Fruit fly (Drosophila melanogaster) whole organism: ENCODE data around the gene CG13837.

Experiments
- CG8478 ChIP-seq: fragments of >200 bp; optimal IDR thresholded peaks from 2 replicates; lab custom pipeline; 2018; ENCODE audit warnings: inconsistent platforms
- Dll ChIP-seq: fragments of >200 bp; optimal IDR thresholded peaks from 2 replicates; lab custom pipeline; 2017
- EcR ChIP-seq, 2 experiments: fragments of >200 bp; optimal IDR thresholded peaks; 2 replicates each; lab custom pipeline; 2017; ENCODE audit warnings: missing biosample characterization in 2 of 2, missing genetic modification characterization in 2 of 2, missing genetic modification reagents in 2 of 2
- pan ChIP-seq: fragments of >200 bp; optimal IDR thresholded peaks from 2 replicates; lab custom pipeline; 2017
- psq ChIP-seq: fragments of >200 bp; optimal IDR thresholded peaks from 2 replicates; lab custom pipeline; 2017
- usp ChIP-seq: fragments of >200 bp; optimal IDR thresholded peaks from 2 replicates; lab custom pipeline; 2017; ENCODE audit warnings: missing biosample characterization, missing genetic modification characterization, mixed read lengths

CG13837 gene

dm6 chr3R:23043690-23044089 is at the start of gene CG13837:
CG13837 (plus strand) TSS chr3R:23043990.
- no peak for TF ChIP-seq EcR (GFP tag; optimal IDR thresholded peaks at IDR 0.05; lab: Kevin White, UChicago)
- no peak for TF ChIP-seq Dll (lab: Kevin White, UChicago)
- no peak for TF ChIP-seq pan (lab: Kevin White, UChicago)
- no peak for TF ChIP-seq psq (lab: Kevin White, UChicago)
- TF ChIP-seq usp (GFP tag; lab: Kevin White, UChicago): no peak
- no peak for TF ChIP-seq CG8478 (lab: Kevin White, UChicago)

- TF ChIP-seq Dll (lab: Kevin White, UChicago) (no peak), CG8478 (lab: Kevin White, UChicago) (no peak), EcR (GFP tag; optimal IDR thresholded peaks at IDR 0.05; lab: Kevin White, UChicago) (no peak), usp (GFP tag; lab: Kevin White, UChicago) (no peak), pan (lab: Kevin White, UChicago) (no peak), psq (lab: Kevin White, UChicago) (no peak)
Observed at dm6 chr3R:22997912-22998622, 45.7 kb upstream of the CG13837 start, which contains the start of gene Nha2. Nha2 (minus strand) TSS chr3R:22998528.

- no peak for TF ChIP-seq Dll (lab: Kevin White, UChicago)
- TF ChIP-seq usp (GFP tag; lab: Kevin White, UChicago): no peak
- TF ChIP-seq psq (lab: Kevin White, UChicago): no peak
- no peak for TF ChIP-seq pan (lab: Kevin White, UChicago)
- TF ChIP-seq CG8478 (lab: Kevin White, UChicago): no peak
- TF ChIP-seq EcR (GFP tag; optimal IDR thresholded peaks at IDR 0.05; lab: Kevin White, UChicago): no peak
Observed at dm6 chr3R:22998623-22999179, 45.1 kb upstream of the CG13837 start.

dm6 chr3R:23004161-23004560 is 39.6 kb upstream of the CG13837 start:
- no peak for TF ChIP-seq usp (GFP tag; lab: Kevin White, UChicago)
- TF ChIP-seq CG8478 (lab: Kevin White, UChicago): no peak
- TF ChIP-seq psq (lab: Kevin White, UChicago): no peak
- TF ChIP-seq EcR (GFP tag; optimal IDR thresholded peaks at IDR 0.05; lab: Kevin White, UChicago): no peak
- no peak for TF ChIP-seq Dll (lab: Kevin White, UChicago)
- no peak for TF ChIP-seq pan (lab: Kevin White, UChicago)

dm6 chr3R:23009480-23010115 is 34.2 kb upstream of the CG13837 start:
- no peak for TF ChIP-seq psq (lab: Kevin White, UChicago)
- no peak for TF ChIP-seq EcR (GFP tag; optimal IDR thresholded peaks at IDR 0.05; lab: Kevin White, UChicago)
- no peak for TF ChIP-seq Dll (lab: Kevin White, UChicago)
- TF ChIP-seq pan (lab: Kevin White, UChicago): no peak
- no peak for TF ChIP-seq CG8478 (lab: Kevin White, UChicago)
- TF ChIP-seq usp (GFP tag; lab: Kevin White, UChicago): no peak

dm6 chr3R:23010406-23010805 is 33.4 kb upstream of the CG13837 start, which contains the start of gene CG34375:
CG34375 (minus strand) TSS chr3R:23010562.
- TF ChIP-seq Dll (lab: Kevin White, UChicago) (no peak), CG8478 (lab: Kevin White, UChicago) (no peak), psq (lab: Kevin White, UChicago) (no peak)

dm6 chr3R:23012017-23012416 is 31.8 kb upstream of the CG13837 start, which contains the start of gene CG6688:
CG6688 (plus strand) TSS chr3R:23012412.
- TF ChIP-seq usp (GFP tag; lab: Kevin White, UChicago) (no peak), CG8478 (lab: Kevin White, UChicago) (no peak), psq (lab: Kevin White, UChicago) (no peak), pan (lab: Kevin White, UChicago) (no peak), Dll (lab: Kevin White, UChicago) (no peak), EcR (GFP tag; optimal IDR thresholded peaks at IDR 0.05; lab: Kevin White, UChicago) (no peak)

dm6 chr3R:23013482-23013881 is 30.3 kb upstream of the CG13837 start:
- TF ChIP-seq CG8478 (lab: Kevin White, UChicago) (no peak), EcR (GFP tag; optimal IDR thresholded peaks at IDR 0.05; lab: Kevin White, UChicago) (peak; percentile 35 to 57)

dm6 chr3R:23026652-23027427 is 16.9 kb upstream of the CG13837 start, which contains the start of gene lmd:
lmd (minus strand) TSS chr3R:23026713.
- no peak for TF ChIP-seq pan (lab: Kevin White, UChicago)
- TF ChIP-seq Dll (lab: Kevin White, UChicago): no peak
- no peak for TF ChIP-seq psq (lab: Kevin White, UChicago)
- no peak for TF ChIP-seq usp (GFP tag; lab: Kevin White, UChicago)
- no peak for TF ChIP-seq EcR (GFP tag; optimal IDR thresholded peaks at IDR 0.05; lab: Kevin White, UChicago)
- no peak for TF ChIP-seq CG8478 (lab: Kevin White, UChicago)

dm6 chr3R:23027428-23027813 is 16.4 kb upstream of the CG13837 start:
- no peak for TF ChIP-seq pan (lab: Kevin White, UChicago)
- TF ChIP-seq usp (GFP tag; lab: Kevin White, UChicago): no peak
- no peak for TF ChIP-seq CG8478 (lab: Kevin White, UChicago)
- no peak for TF ChIP-seq EcR (GFP tag; optimal IDR thresholded peaks at IDR 0.05; lab: Kevin White, UChicago)
- no peak for TF ChIP-seq Dll (lab: Kevin White, UChicago)
- no peak for TF ChIP-seq psq (lab: Kevin White, UChicago)
